Fruit fly (Drosophila melanogaster): ENCODE measurements around the gene CG43707.

CG43707 gene

dm6 chr2L:3787028-3787427, 30.0 kb downstream of the CG43707 start, which contains the start of gene bark:
bark (plus strand) TSS chr2L:3787167.
- TF ChIP-seq Abd-B (GFP tag; optimal IDR thresholded peaks at IDR 0.05) = no peak
- TF ChIP-seq h (GFP tag; optimal IDR thresholded peaks at IDR 0.05) = peak; percentile 66
- TF ChIP-seq woc (GFP tag; optimal IDR thresholded peaks at IDR 0.05) = no peak
- TF ChIP-seq ey (GFP tag; optimal IDR thresholded peaks at IDR 0.05) = no peak
- no peak for TF ChIP-seq Myc (optimal IDR thresholded peaks at IDR 0.05)
- peak; percentile 99 for TF ChIP-seq fru (GFP tag; optimal IDR thresholded peaks at IDR 0.05)
- TF ChIP-seq OdsH (GFP tag; optimal IDR thresholded peaks at IDR 0.05) = peak; percentile 43
- TF ChIP-seq rgr (GFP tag; optimal IDR thresholded peaks at IDR 0.05) = peak; percentile 49
- TF ChIP-seq GATAd (GFP tag; optimal IDR thresholded peaks at IDR 0.05) = no peak
- TF ChIP-seq Hnf4 (GFP tag; optimal IDR thresholded peaks at IDR 0.05) = peak; percentile 55
- TF ChIP-seq usp (GFP tag; optimal IDR thresholded peaks at IDR 0.05) = no peak
- TF ChIP-seq lola (GFP tag; optimal IDR thresholded peaks at IDR 0.05) = no peak
- TF ChIP-seq psq (GFP tag; optimal IDR thresholded peaks at IDR 0.05) = peak; percentile 32
- no peak for TF ChIP-seq Dfd (GFP tag; optimal IDR thresholded peaks at IDR 0.05)
- TF ChIP-seq foxo (GFP tag; optimal IDR thresholded peaks at IDR 0.05) = peak; percentile 30 to 77
- peak; percentile 67 for TF ChIP-seq br (GFP tag; optimal IDR thresholded peaks at IDR 0.05)
- TF ChIP-seq Vsx2 (GFP tag; optimal IDR thresholded peaks at IDR 0.05; ENCODE audit: partially characterized antibody) = peak; percentile 94
- no peak for TF ChIP-seq sage (GFP tag; optimal IDR thresholded peaks at IDR 0.05)
- TF ChIP-seq Mio (GFP tag; optimal IDR thresholded peaks at IDR 0.05) = no peak
- no peak for TF ChIP-seq Hr78 (GFP tag; optimal IDR thresholded peaks at IDR 0.05)
- TF ChIP-seq Hr83 (GFP tag; optimal IDR thresholded peaks at IDR 0.05; ENCODE audit: poor library complexity, severe bottlenecking) = peak; percentile 86
- TF ChIP-seq CG32264 (GFP tag; optimal IDR thresholded peaks at IDR 0.05) = no peak
- no peak for TF ChIP-seq sv (GFP tag; optimal IDR thresholded peaks at IDR 0.05)
- peak; percentile 46 for TF ChIP-seq Sp1 (GFP tag; optimal IDR thresholded peaks at IDR 0.05)
- TF ChIP-seq dl (GFP tag; optimal IDR thresholded peaks at IDR 0.05; ENCODE audit: insufficient read depth in 1 of 2, partially characterized antibody in 2 of 2) = peak; percentile 98
- no peak for TF ChIP-seq HLH106 (tag; optimal IDR thresholded peaks at IDR 0.05)
- TF ChIP-seq brk (GFP tag; optimal IDR thresholded peaks at IDR 0.05) = peak; percentile 3
- no peak for TF ChIP-seq dsf (GFP tag; optimal IDR thresholded peaks at IDR 0.05; ENCODE audit: borderline replicate concordance)
- TF ChIP-seq Dif (GFP tag; optimal IDR thresholded peaks at IDR 0.05; ENCODE audit: partially characterized antibody) = peak; percentile 99
- TF ChIP-seq Jra (GFP tag; optimal IDR thresholded peaks at IDR 0.05) = peak; percentile 51
- TF ChIP-seq CG9705 (GFP tag; optimal IDR thresholded peaks at IDR 0.05) = no peak
- TF ChIP-seq N (GFP tag; optimal IDR thresholded peaks at IDR 0.05) = no peak
- TF ChIP-seq tai (GFP tag; optimal IDR thresholded peaks at IDR 0.05) = no peak
- peak; percentile 76 for TF ChIP-seq CrebA (GFP tag; optimal IDR thresholded peaks at IDR 0.05; ENCODE audit: borderline replicate concordance)
- no peak for TF ChIP-seq dmrt93B (GFP tag; optimal IDR thresholded peaks at IDR 0.05)
- peak; percentile 53 for TF ChIP-seq jim (GFP tag; optimal IDR thresholded peaks at IDR 0.05)
- peak; percentile 50 for TF ChIP-seq Rel (GFP tag; optimal IDR thresholded peaks at IDR 0.05)
- TF ChIP-seq Rel (tag; optimal IDR thresholded peaks at IDR 0.05) = peak; percentile 84
- TF ChIP-seq pan (optimal IDR thresholded peaks at IDR 0.05) = no peak

DNA sequence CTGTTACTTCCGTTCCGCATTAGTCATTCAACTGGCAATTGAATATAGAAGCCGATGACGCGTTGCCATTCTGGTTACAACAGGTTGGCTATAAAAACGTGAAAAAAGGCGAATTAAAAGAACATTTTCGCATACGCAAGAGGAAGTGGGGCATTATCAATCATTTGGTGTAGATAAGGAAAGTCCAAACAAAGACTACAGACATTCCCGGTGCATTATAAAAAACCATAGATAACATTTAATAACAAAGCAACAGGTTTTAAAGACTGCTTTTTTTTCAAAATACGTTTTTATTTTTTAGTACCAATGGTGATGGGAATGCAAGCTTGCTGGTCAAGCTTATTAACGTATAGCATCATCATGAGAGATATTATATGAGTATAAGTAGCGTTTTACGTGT, 31.1 kb downstream of the CG43707 start:
- TF ChIP-seq tai (GFP tag; optimal IDR thresholded peaks at IDR 0.05) (no peak), CrebA (GFP tag; optimal IDR thresholded peaks at IDR 0.05; ENCODE audit: borderline replicate concordance) (no peak), GATAd (GFP tag; optimal IDR thresholded peaks at IDR 0.05) (no peak), rgr (GFP tag; optimal IDR thresholded peaks at IDR 0.05) (no peak), sage (GFP tag; optimal IDR thresholded peaks at IDR 0.05) (peak; percentile 25), br (GFP tag; optimal IDR thresholded peaks at IDR 0.05) (no peak), CG9705 (GFP tag; optimal IDR thresholded peaks at IDR 0.05) (no peak), Abd-B (GFP tag; optimal IDR thresholded peaks at IDR 0.05) (no peak), brk (GFP tag; optimal IDR thresholded peaks at IDR 0.05) (no peak), Rel (GFP tag; optimal IDR thresholded peaks at IDR 0.05) (no peak), Rel (tag; optimal IDR thresholded peaks at IDR 0.05) (peak; percentile 55)
